Fruit fly (Drosophila melanogaster): Measurements from ENCODE around the gene CG17991.

The CG17991 gene

DNA sequence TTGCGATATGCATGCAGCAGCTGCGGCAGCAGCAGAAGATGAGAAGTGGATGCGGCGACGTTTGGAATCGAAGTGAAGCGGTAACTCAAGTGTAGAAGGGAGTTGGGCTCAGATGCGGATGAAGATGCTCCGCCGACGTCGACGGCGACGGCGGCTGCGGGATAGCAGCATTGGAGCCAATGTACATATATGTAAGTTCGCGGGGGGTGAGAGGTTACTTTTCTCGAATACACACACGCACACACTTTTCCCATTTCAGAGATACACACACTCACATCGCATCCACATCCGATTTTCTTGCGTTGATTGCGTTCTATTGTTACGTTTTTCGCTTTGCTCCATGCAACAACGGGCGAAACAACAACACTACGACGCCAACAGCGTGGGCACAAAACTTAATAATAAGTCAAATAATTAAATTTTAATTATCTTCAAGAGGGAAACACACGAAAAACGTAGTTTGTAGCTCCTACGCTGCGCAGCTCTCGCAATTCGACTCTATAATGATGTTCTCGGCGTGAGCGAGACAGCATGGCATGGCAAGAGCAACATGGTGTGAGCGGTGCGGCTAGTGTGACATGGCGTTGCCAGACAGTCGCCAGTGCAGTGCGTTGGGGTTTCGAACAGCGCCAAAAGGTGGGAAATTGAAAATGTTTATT is 3.8 kb downstream of the CG17991 start, which contains the start of gene CG18766 (continued):
- TF ChIP-seq bcd (GFP tag; optimal IDR thresholded peaks at IDR 0.05) (no peak), pnt (GFP tag; optimal IDR thresholded peaks at IDR 0.05) (peak; percentile 3), inv (GFP tag; IDR thresholded peaks at IDR 0.05; ENCODE audit: partially characterized antibody) (no peak), CG10431 (GFP tag; optimal IDR thresholded peaks at IDR 0.05) (no peak), nerfin-2 (GFP tag; IDR thresholded peaks at IDR 0.05; ENCODE audit: partially characterized antibody) (no peak), Max (GFP tag; optimal IDR thresholded peaks at IDR 0.05) (peak; percentile 38), bab2 (GFP tag; optimal IDR thresholded peaks at IDR 0.05) (no peak), Oli (tag; optimal IDR thresholded peaks at IDR 0.05) (no peak), disco-r (GFP tag; optimal IDR thresholded peaks at IDR 0.05) (no peak), CG15011 (GFP tag; optimal IDR thresholded peaks at IDR 0.05) (no peak), zfh1 (GFP tag; IDR thresholded peaks at IDR 0.05) (0 out of 3 replicates have a peak, but pooled peaks have one; percentile 38), CG18262 (tag; optimal IDR thresholded peaks at IDR 0.05) (no peak), CG15479 (GFP tag; optimal IDR thresholded peaks at IDR 0.05) (peak; percentile 32), CG7556 (GFP tag; optimal IDR thresholded peaks at IDR 0.05) (no peak), tap (tag; optimal IDR thresholded peaks at IDR 0.05) (no peak), danr (GFP tag; IDR thresholded peaks at IDR 0.05) (no peak), sim (GFP tag; IDR thresholded peaks at IDR 0.05) (no peak)

dm6 chr3R:27245401-27245757 is 4.3 kb downstream of the CG17991 start:
- TF ChIP-seq shn (GFP tag; optimal IDR thresholded peaks at IDR 0.05) (peak; percentile 49), kay (GFP tag; optimal IDR thresholded peaks at IDR 0.05) (peak; percentile 38), chif (GFP tag; optimal IDR thresholded peaks at IDR 0.05) (peak in 1 of 2 experiments; percentile 17), CG17186 (GFP tag; optimal IDR thresholded peaks at IDR 0.05) (peak; percentile 8), CHES-1-like (GFP tag; optimal IDR thresholded peaks at IDR 0.05) (no peak), nmo (GFP tag; optimal IDR thresholded peaks at IDR 0.05) (peak; percentile 10), CG6683 (GFP tag; optimal IDR thresholded peaks at IDR 0.05) (no peak), CG2202 (tag; optimal IDR thresholded peaks at IDR 0.05) (no peak), CG7271 (tag; optimal IDR thresholded peaks at IDR 0.05) (no peak), rib (GFP tag; IDR thresholded peaks at IDR 0.05) (0 out of 2 replicates have a peak, but pooled peaks have one; percentile 13), CrebB (tag; optimal IDR thresholded peaks at IDR 0.05) (peak; percentile 17), gem (tag; optimal IDR thresholded peaks at IDR 0.05) (no peak), CG4360 (GFP tag; IDR thresholded peaks at IDR 0.05) (peak; percentile 92), hbn (GFP tag; IDR thresholded peaks at IDR 0.05; ENCODE audit: partially characterized antibody) (no peak), H2.0 (GFP tag; IDR thresholded peaks at IDR 0.05) (no peak), nau (GFP tag; optimal IDR thresholded peaks at IDR 0.05) (no peak), tgo (GFP tag; IDR thresholded peaks at IDR 0.05) (0 out of 3 replicates have a peak, but pooled peaks have one; percentile 19), wdn (GFP tag; IDR thresholded peaks at IDR 0.05) (no peak), ATbp (GFP tag; optimal IDR thresholded peaks at IDR 0.05) (no peak), Oli (tag; optimal IDR thresholded peaks at IDR 0.05) (no peak), CG34422 (GFP tag; IDR thresholded peaks at IDR 0.05) (peak; percentile 56; the same call in 2 of the 3 replicates), pho (GFP tag; optimal IDR thresholded peaks at IDR 0.05) (no peak), Sin3A (optimal IDR thresholded peaks at IDR 0.05) (peak; percentile 0), CG8478 (optimal IDR thresholded peaks at IDR 0.05) (peak; percentile 91), pros (GFP tag; optimal IDR thresholded peaks at IDR 0.05) (peak; percentile 13), Nf-YC (tag; optimal IDR thresholded peaks at IDR 0.05) (peak; percentile 50), Blimp-1 (GFP tag; optimal IDR thresholded peaks at IDR 0.05) (peak; percentile 8), dm (GFP tag; optimal IDR thresholded peaks at IDR 0.05) (no peak), CG12236 (GFP tag; optimal IDR thresholded peaks at IDR 0.05) (no peak), pzg (GFP tag; optimal IDR thresholded peaks at IDR 0.05) (peak; percentile 10), zfh1 (GFP tag; IDR thresholded peaks at IDR 0.05) (no peak), wek (GFP tag; optimal IDR thresholded peaks at IDR 0.05) (no peak), Sry-δ (GFP tag; optimal IDR thresholded peaks at IDR 0.05) (peak; percentile 16), abd-A (tag; optimal IDR thresholded peaks at IDR 0.05) (peak; percentile 26), Lim3 (GFP tag; IDR thresholded peaks at IDR 0.05) (no peak)
